Fruit fly (Drosophila melanogaster) whole organism, adult: ENCODE measurements around the gene Vps39.

Experiments used
- CG14711 ChIP-seq: fragments of 200-800 bp; sonication (Bioruptor generic); optimal IDR thresholded peaks from 2 replicates; lab custom pipeline; 2018; ENCODE audit warnings: missing biosample characterization, mild to moderate bottlenecking, missing genetic modification characterization, moderate library complexity
- CG5204 ChIP-seq: fragments of 200-800 bp; sonication (Bioruptor generic); optimal IDR thresholded peaks from 2 replicates; lab custom pipeline; 2016; ENCODE audit warnings: missing biosample characterization, missing genetic modification characterization
- Crg-1 ChIP-seq: fragments of 200-800 bp; sonication (Bioruptor generic); optimal IDR thresholded peaks from 2 replicates; lab custom pipeline; 2016; ENCODE audit warnings: missing biosample characterization, missing genetic modification characterization
- bab1 ChIP-seq: fragments of 200-800 bp; sonication (Bioruptor generic); optimal IDR thresholded peaks from 3 replicates; lab custom pipeline; 2019; ENCODE audit warnings: missing biosample characterization, mild to moderate bottlenecking, missing genetic modification characterization, moderate library complexity
- cnc ChIP-seq, 2 experiments: fragments of >200 bp; optimal IDR thresholded peaks; 2 replicates each; lab custom pipeline; 2017
- kay ChIP-seq: fragments of 200-800 bp; sonication (Bioruptor generic); peaks from one replicate; lab custom pipeline; 2016; ENCODE audit warnings: missing biosample characterization, missing genetic modification characterization, borderline replicate concordance

dm6 chr3R:18302749-18303148 is 28.5 kb upstream of the Vps39 start, which contains the start of gene CG7126:
- TF ChIP-seq kay (GFP tag; lab: Kevin White, UChicago), result no peak
- TF ChIP-seq cnc (optimal IDR thresholded peaks at IDR 0.05; lab: Kevin White, UChicago), result no peak
- TF ChIP-seq Crg-1 (GFP tag; lab: Kevin White, UChicago), result no peak
- TF ChIP-seq CG14711 (tag; lab: Kevin White, UChicago), result no peak
- TF ChIP-seq CG5204 (GFP tag; lab: Kevin White, UChicago), result no peak
- no peak for TF ChIP-seq bab1 (GFP tag; lab: Kevin White, UChicago)
